Fruit fly (Drosophila melanogaster): ENCODE measurements around the gene Dref.

Dref gene

DNA sequence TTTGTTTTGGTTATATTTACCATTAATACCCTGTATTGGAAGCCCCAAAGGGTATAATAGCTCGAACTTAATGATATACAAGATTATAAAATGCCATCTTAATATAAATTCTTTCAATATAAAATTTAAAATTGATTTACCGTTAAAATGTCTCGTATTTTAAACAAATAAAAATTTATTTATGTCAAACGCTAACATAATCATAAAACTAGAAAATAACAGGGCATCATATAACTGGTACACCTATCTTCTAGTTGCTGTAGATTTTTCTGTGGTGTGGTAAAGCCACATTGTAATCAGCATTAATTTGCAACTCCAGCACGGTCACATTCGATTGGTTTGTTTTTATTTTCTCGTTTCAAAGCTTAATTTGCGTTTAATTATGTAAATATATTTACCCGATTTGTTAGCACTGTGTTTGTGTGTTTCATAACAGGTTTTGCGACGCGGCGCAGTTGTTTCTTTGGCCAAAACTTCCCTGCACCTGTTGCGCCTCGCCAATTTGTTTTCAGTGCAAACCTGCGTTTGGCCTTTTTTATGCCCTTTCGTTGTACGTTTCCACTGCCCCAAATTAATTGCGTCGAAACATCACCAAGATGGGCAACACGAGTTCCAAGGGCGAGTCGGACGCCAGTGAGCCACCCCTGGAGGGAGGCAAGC, 9.9 kb downstream of the Dref start, which contains the start of the genes CG4658 and CG5846 (continued):
- TF ChIP-seq amos (GFP tag; IDR thresholded peaks at IDR 0.05; ENCODE audit: partially characterized antibody) (no peak), chif (GFP tag; optimal IDR thresholded peaks at IDR 0.05) (peak; percentile 83 to 92), bab2 (GFP tag; optimal IDR thresholded peaks at IDR 0.05) (peak; percentile 90), CG11456 (GFP tag; IDR thresholded peaks at IDR 0.05) (peak; percentile 82), Poxn (GFP tag; IDR thresholded peaks at IDR 0.05) (peak; percentile 62), Dref (GFP tag; IDR thresholded peaks at IDR 0.05) (no peak), Gug (GFP tag; IDR thresholded peaks at IDR 0.05) (peak; percentile 81), NK7.1 (GFP tag; optimal IDR thresholded peaks at IDR 0.05) (peak; percentile 39), nom (GFP tag; optimal IDR thresholded peaks at IDR 0.05) (peak; percentile 70), pum (GFP tag; optimal IDR thresholded peaks at IDR 0.05) (peak; percentile 90), CG9797 (GFP tag; optimal IDR thresholded peaks at IDR 0.05) (peak; percentile 77), Trl (optimal IDR thresholded peaks at IDR 0.05) (no peak), Trl (GFP tag; optimal IDR thresholded peaks at IDR 0.05) (peak; percentile 75), stc (GFP tag; IDR thresholded peaks at IDR 0.05) (peak; percentile 98), CG1233 (GFP tag; optimal IDR thresholded peaks at IDR 0.05) (peak; percentile 89), CG15011 (GFP tag; optimal IDR thresholded peaks at IDR 0.05) (peak; percentile 86), D19A (tag; optimal IDR thresholded peaks at IDR 0.05) (peak; percentile 92), ap (GFP tag; IDR thresholded peaks at IDR 0.05) (peak; percentile 94), CG16863 (GFP tag; optimal IDR thresholded peaks at IDR 0.05) (peak; percentile 87), Sry-β (GFP tag; optimal IDR thresholded peaks at IDR 0.05) (peak; percentile 39), gce (GFP tag; IDR thresholded peaks at IDR 0.05) (peak; percentile 87), prd (optimal IDR thresholded peaks at IDR 0.05) (no peak), prd (GFP tag; IDR thresholded peaks at IDR 0.05) (peak; percentile 98), Ssrp (tag; optimal IDR thresholded peaks at IDR 0.05) (peak; percentile 95), dm (GFP tag; optimal IDR thresholded peaks at IDR 0.05) (peak; percentile 48), CG17361 (GFP tag; IDR thresholded peaks at IDR 0.05) (peak; percentile 96), tap (tag; optimal IDR thresholded peaks at IDR 0.05) (peak; percentile 92), chm (GFP tag; IDR thresholded peaks at IDR 0.05) (peak; percentile 94), Doc3 (GFP tag; IDR thresholded peaks at IDR 0.05; ENCODE audit: partially characterized antibody) (no peak), MBD-R2 (GFP tag; IDR thresholded peaks at IDR 0.05) (peak; percentile 92), ac (GFP tag; optimal IDR thresholded peaks at IDR 0.05) (peak; percentile 56), CkIIα-i1 (GFP tag; IDR thresholded peaks at IDR 0.05) (no peak; the same call in 1 of the 2 replicates), CG7928 (GFP tag; optimal IDR thresholded peaks at IDR 0.05) (peak; percentile 49), CG10565 (GFP tag; optimal IDR thresholded peaks at IDR 0.05) (peak; percentile 52), Lim3 (GFP tag; IDR thresholded peaks at IDR 0.05) (peak; percentile 61; the same call in 1 of the 2 replicates), Hey (tag; optimal IDR thresholded peaks at IDR 0.05) (no peak), CG17385 (GFP tag; optimal IDR thresholded peaks at IDR 0.05) (peak; percentile 88), sens-2 (GFP tag; IDR thresholded peaks at IDR 0.05) (peak; percentile 75), nau (GFP tag; optimal IDR thresholded peaks at IDR 0.05) (no peak), Xrp1 (GFP tag; IDR thresholded peaks at IDR 0.05) (peak; percentile 98), CG5180 (GFP tag; optimal IDR thresholded peaks at IDR 0.05) (no peak), CG6175 (GFP tag; IDR thresholded peaks at IDR 0.05) (peak; percentile 63; the same call in 2 of the 3 replicates), CG1529 (GFP tag; optimal IDR thresholded peaks at IDR 0.05) (peak; percentile 79), CG14014 (GFP tag; IDR thresholded peaks at IDR 0.05) (peak; percentile 92), trh (GFP tag; optimal IDR thresholded peaks at IDR 0.05) (peak; percentile 80), ERR (GFP tag; optimal IDR thresholded peaks at IDR 0.05) (no peak)

Data from whole organism, embryonic.